Fruit fly (Drosophila melanogaster): Measurements from ENCODE around the gene Ype.

Ype gene

DNA sequence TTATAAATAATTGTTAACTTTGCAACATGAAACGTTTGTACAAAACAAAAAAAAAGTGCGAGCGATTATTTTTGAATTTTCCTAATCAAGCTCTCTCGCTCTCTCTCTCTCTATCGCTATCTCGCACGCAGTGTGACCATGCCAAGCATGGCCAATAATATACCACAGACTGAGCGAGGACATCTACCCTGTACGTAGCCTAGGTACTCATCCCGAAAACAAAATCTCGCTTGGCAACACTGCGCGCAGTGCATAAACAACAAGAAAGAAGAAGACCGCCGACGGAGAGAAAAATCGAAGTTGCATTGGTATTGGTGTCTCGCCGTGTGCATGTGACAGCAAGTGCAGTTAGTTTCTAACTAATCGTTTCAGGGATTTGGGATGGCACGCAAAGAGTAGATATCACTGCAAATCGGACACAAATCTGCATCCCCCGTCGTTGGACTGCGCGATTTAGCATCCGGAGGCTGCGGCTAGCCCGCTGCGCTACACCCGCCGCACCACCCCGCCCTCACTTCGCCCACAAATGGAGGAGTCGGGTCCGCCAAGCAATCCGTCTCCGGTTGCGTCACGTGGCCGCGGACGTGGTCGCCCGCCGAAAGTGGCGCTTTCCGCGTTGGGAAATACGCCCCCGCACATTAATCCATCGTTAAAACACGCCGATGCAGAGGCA is 25.9 kb upstream of the Ype start, which contains the start of the genes CG1998 and Set2 (continued):
- TF ChIP-seq Hmx (GFP tag; optimal IDR thresholded peaks at IDR 0.05) (no peak), sob (GFP tag; IDR thresholded peaks at IDR 0.05) (peak; percentile 65), Hr78 (GFP tag; optimal IDR thresholded peaks at IDR 0.05) (no peak), shn (GFP tag; optimal IDR thresholded peaks at IDR 0.05) (no peak), her (GFP tag; optimal IDR thresholded peaks at IDR 0.05) (no peak), sens-2 (GFP tag; IDR thresholded peaks at IDR 0.05) (no peak), al (GFP tag; IDR thresholded peaks at IDR 0.05) (no peak), HLH54F (GFP tag; optimal IDR thresholded peaks at IDR 0.05) (peak; percentile 11), grn (GFP tag; optimal IDR thresholded peaks at IDR 0.05) (no peak), HmgZ (tag; optimal IDR thresholded peaks at IDR 0.05) (peak; percentile 79), sr (GFP tag; IDR thresholded peaks at IDR 0.05) (no peak), CG8290 (GFP tag; optimal IDR thresholded peaks at IDR 0.05) (peak; percentile 85), CG8290 (tag; optimal IDR thresholded peaks at IDR 0.05) (peak; percentile 15 to 82), CG32772 (GFP tag; IDR thresholded peaks at IDR 0.05) (no peak; the same call in 1 of the 2 replicates), CG4360 (GFP tag; IDR thresholded peaks at IDR 0.05) (no peak), Tbp (GFP tag; optimal IDR thresholded peaks at IDR 0.05) (no peak), Sry-δ (GFP tag; optimal IDR thresholded peaks at IDR 0.05) (peak; percentile 72), HmgD (GFP tag; optimal IDR thresholded peaks at IDR 0.05) (peak; percentile 69), CG8765 (GFP tag; IDR thresholded peaks at IDR 0.05) (no peak), unc-4 (GFP tag; IDR thresholded peaks at IDR 0.05; ENCODE audit: partially characterized antibody) (no peak), Nf-YC (tag; optimal IDR thresholded peaks at IDR 0.05) (peak; percentile 55), cwo (GFP tag; optimal IDR thresholded peaks at IDR 0.05) (no peak), btn (GFP tag; optimal IDR thresholded peaks at IDR 0.05) (no peak), caup (GFP tag; optimal IDR thresholded peaks at IDR 0.05; ENCODE audit: severe bottlenecking) (peak; percentile 43), nmo (GFP tag; optimal IDR thresholded peaks at IDR 0.05) (peak; percentile 64), stwl (tag; optimal IDR thresholded peaks at IDR 0.05) (peak; percentile 92), sna (GFP tag; IDR thresholded peaks at IDR 0.05; ENCODE audit: partially characterized antibody) (no peak), Six4 (GFP tag; optimal IDR thresholded peaks at IDR 0.05) (no peak), CG4730 (GFP tag; IDR thresholded peaks at IDR 0.05) (no peak), sisA (GFP tag; IDR thresholded peaks at IDR 0.05) (no peak), Antp (GFP tag; optimal IDR thresholded peaks at IDR 0.05) (peak; percentile 26), CG15011 (GFP tag; optimal IDR thresholded peaks at IDR 0.05) (no peak), jigr1 (GFP tag; IDR thresholded peaks at IDR 0.05) (no peak), ttk (GFP tag; IDR thresholded peaks at IDR 0.05) (no peak), CG10209 (GFP tag; optimal IDR thresholded peaks at IDR 0.05) (no peak), gsb (GFP tag; IDR thresholded peaks at IDR 0.05) (no peak), zen2 (GFP tag; IDR thresholded peaks at IDR 0.05; ENCODE audit: partially characterized antibody) (no peak), CG10462 (GFP tag; optimal IDR thresholded peaks at IDR 0.05) (no peak), wdn (GFP tag; IDR thresholded peaks at IDR 0.05) (no peak), Ets97D (GFP tag; optimal IDR thresholded peaks at IDR 0.05) (peak; percentile 92), Aef1 (GFP tag; IDR thresholded peaks at IDR 0.05) (0 out of 3 replicates have a peak, but pooled peaks have one; percentile 10), CG9817 (tag; optimal IDR thresholded peaks at IDR 0.05) (peak; percentile 11), CG33213 (GFP tag; optimal IDR thresholded peaks at IDR 0.05) (peak; percentile 67), CG31388 (GFP tag; optimal IDR thresholded peaks at IDR 0.05) (no peak), ato (GFP tag; IDR thresholded peaks at IDR 0.05; ENCODE audit: partially characterized antibody) (no peak), CG34422 (GFP tag; IDR thresholded peaks at IDR 0.05) (peak; percentile 63; the same call in 2 of the 3 replicates), H15 (GFP tag; IDR thresholded peaks at IDR 0.05) (no peak), schlank (tag; optimal IDR thresholded peaks at IDR 0.05) (no peak), mam (GFP tag; optimal IDR thresholded peaks at IDR 0.05) (peak; percentile 10), CG12071 (GFP tag; optimal IDR thresholded peaks at IDR 0.05) (no peak), CG12942 (GFP tag; optimal IDR thresholded peaks at IDR 0.05) (no peak)
